Fruit fly (Drosophila melanogaster) Kc167 (cell line): ENCODE measurements around the gene retinin.

Experiments used
- Myc ChIP-seq: fragments of >200 bp; optimal IDR thresholded peaks from 2 replicates; lab custom pipeline; 2017; ENCODE audit warnings: missing external identifiers
- Sin3A ChIP-seq: fragments of >200 bp; optimal IDR thresholded peaks from 2 replicates; lab custom pipeline; 2018; ENCODE audit warnings: missing external identifiers
- h ChIP-seq: fragments of >200 bp; optimal IDR thresholded peaks from 3 replicates; lab custom pipeline; 2018; ENCODE audit warnings: missing external identifiers
- insv ChIP-seq: fragments of >200 bp; optimal IDR thresholded peaks from 3 replicates; lab custom pipeline; 2018; ENCODE audit warnings: missing external identifiers
- psq ChIP-seq: fragments of >200 bp; optimal IDR thresholded peaks from 2 replicates; lab custom pipeline; 2017; ENCODE audit warnings: missing external identifiers
- ttk ChIP-seq: sonication (Bioruptor generic); optimal IDR thresholded peaks from 2 replicates; lab custom pipeline; 2017; ENCODE audit warnings: missing external identifiers

dm6 chr3L:16319399-16319906 is 12.3 kb upstream of the retinin start, which contains the start of the genes CG13041 and CG13060:
- TF ChIP-seq psq (no peak), Sin3A (lab: Kevin White, UChicago) (no peak), Myc (lab: Kevin White, UChicago) (no peak), h (lab: Kevin White, UChicago) (no peak), ttk (no peak), insv (lab: Kevin White, UChicago) (no peak)
